Worm (Caenorhabditis elegans) whole organism, young adult: ENCODE results near the gene drap-1.

ENCODE experiments used
- F10E7.11 ChIP-seq: sonication (generic microtip); optimal IDR thresholded peaks from 2 replicates; lab custom pipeline; 2017; ENCODE audit warnings: mild to moderate bottlenecking, missing genetic modification characterization, moderate library complexity, missing compliant biosample characterization
- F37B4.10 ChIP-seq: fragments of 200-800 bp; sonication (Bioruptor generic); IDR thresholded peaks from 2 replicates; pipeline ENCODE4 v1.3.6; 2022; ENCODE audit warnings: missing genetic modification characterization, missing compliant biosample characterization
- F39B2.1 ChIP-seq: fragments of 200-800 bp; sonication (Bioruptor generic); IDR thresholded peaks from 2 replicates; pipeline ENCODE4 v1.3.6; 2022; ENCODE audit warnings: missing genetic modification reagents, missing genetic modification characterization, missing compliant biosample characterization
- F52B5.7 ChIP-seq: sonication (generic microtip); optimal IDR thresholded peaks from 2 replicates; lab custom pipeline; 2016; ENCODE audit warnings: mild to moderate bottlenecking, missing genetic modification characterization, missing compliant biosample characterization
- F57A8.1 ChIP-seq: fragments of 200-800 bp; sonication (Bioruptor generic); optimal IDR thresholded peaks from 2 replicates; lab custom pipeline; 2018; ENCODE audit warnings: mild to moderate bottlenecking, missing genetic modification characterization, moderate library complexity, missing compliant biosample characterization
- F57C9.4 ChIP-seq: sonication (generic microtip); optimal IDR thresholded peaks from 2 replicates; lab custom pipeline; 2017; ENCODE audit warnings: mild to moderate bottlenecking, missing genetic modification characterization, missing compliant biosample characterization
- Y67H2A.10 ChIP-seq: fragments of 200-800 bp; sonication (Bioruptor generic); conservative IDR thresholded peaks from 2 replicates; pipeline ENCODE4 v1.3.6; 2022; ENCODE audit warnings: missing genetic modification reagents, missing genetic modification characterization, missing compliant biosample characterization
- ZK185.1 ChIP-seq: sonication (generic microtip); optimal IDR thresholded peaks from 2 replicates; lab custom pipeline; 2016; ENCODE audit warnings: mild to moderate bottlenecking, missing genetic modification characterization, missing compliant biosample characterization; ENCODE audit not compliant: poor library complexity, severe bottlenecking
- ama-1 ChIP-seq, 3 experiments: fragments of 150-350 bp in 1 of 3; sonication (generic microtip) in 2 of 3; optimal IDR thresholded peaks; 2 replicates each; lab custom pipeline; 2014 to 2018; ENCODE audit warnings: missing biosample characterization in 2 of 3, missing genetic modification characterization in 2 of 3, missing genetic modification reagents in 2 of 3
- atf-7 ChIP-seq: sonication (generic microtip); optimal IDR thresholded peaks from 2 replicates; lab custom pipeline; 2017; ENCODE audit warnings: mild to moderate bottlenecking, missing genetic modification characterization, missing compliant biosample characterization
- bed-2 ChIP-seq: fragments of 200-800 bp; sonication (Bioruptor generic); IDR thresholded peaks from 2 replicates; pipeline ENCODE4 v1.3.6; 2022; ENCODE audit warnings: missing genetic modification reagents, missing genetic modification characterization, missing compliant biosample characterization
- ccch-3 ChIP-seq: fragments of 200-800 bp; sonication (Bioruptor generic); optimal IDR thresholded peaks from 2 replicates; lab custom pipeline; 2018; ENCODE audit warnings: mild to moderate bottlenecking, missing genetic modification characterization, missing compliant biosample characterization
- ceh-91 ChIP-seq: fragments of 200-800 bp; sonication (Bioruptor generic); IDR thresholded peaks from 2 replicates; pipeline ENCODE4 v1.3.6; 2022; ENCODE audit warnings: missing genetic modification reagents, missing genetic modification characterization, missing compliant biosample characterization
- chd-7 ChIP-seq: sonication (generic microtip); optimal IDR thresholded peaks from 2 replicates; lab custom pipeline; 2016; ENCODE audit warnings: mild to moderate bottlenecking, missing genetic modification characterization, moderate library complexity, missing compliant biosample characterization
- die-1 ChIP-seq: sonication (generic microtip); optimal IDR thresholded peaks from 2 replicates; lab custom pipeline; 2016; ENCODE audit warnings: missing genotype, mild to moderate bottlenecking, missing genetic modification characterization, missing compliant biosample characterization
- dpff-1 ChIP-seq: sonication (generic microtip); optimal IDR thresholded peaks from 2 replicates; lab custom pipeline; 2017; ENCODE audit warnings: mild to moderate bottlenecking, missing genetic modification characterization, missing compliant biosample characterization
- efl-1 ChIP-seq: fragments of 150-350 bp; optimal IDR thresholded peaks from 2 replicates; lab custom pipeline; 2014; ENCODE audit warnings: missing biosample characterization, missing genetic modification reagents, missing genetic modification characterization
- ekl-4 ChIP-seq: fragments of 200-800 bp; sonication (Bioruptor generic); IDR thresholded peaks from 2 replicates; pipeline ENCODE4 v1.3.6; 2022; ENCODE audit warnings: missing genetic modification reagents, missing genetic modification characterization, missing compliant biosample characterization
- him-1 ChIP-seq: sonication (generic microtip); optimal IDR thresholded peaks from 2 replicates; lab custom pipeline; 2016; ENCODE audit warnings: missing genotype, missing genetic modification reagents, missing genetic modification characterization, missing compliant biosample characterization
- hmg-20 ChIP-seq: fragments of 200-800 bp; sonication (Bioruptor generic); IDR thresholded peaks from 2 replicates; pipeline ENCODE4 v1.3.6; 2022; ENCODE audit warnings: missing genetic modification reagents, missing genetic modification characterization, missing compliant biosample characterization
- lag-1 ChIP-seq: fragments of 200-800 bp; sonication (Bioruptor generic); IDR thresholded peaks from 2 replicates; pipeline ENCODE4 v1.3.6; 2022; ENCODE audit warnings: missing genetic modification reagents, missing genetic modification characterization, missing compliant biosample characterization
- lin-40 ChIP-seq: sonication (generic microtip); optimal IDR thresholded peaks from 2 replicates; lab custom pipeline; 2016; ENCODE audit warnings: missing genetic modification characterization, mild to moderate bottlenecking, missing compliant biosample characterization, missing genotype, missing genetic modification reagents
- madf-3 ChIP-seq: fragments of 200-800 bp; sonication (Bioruptor generic); IDR thresholded peaks from 2 replicates; pipeline ENCODE4 v1.3.6; 2022; ENCODE audit warnings: missing genetic modification reagents, missing genetic modification characterization, missing compliant biosample characterization
- mes-4 ChIP-seq: sonication (generic microtip); optimal IDR thresholded peaks from 2 replicates; lab custom pipeline; 2016; ENCODE audit warnings: missing genotype, missing genetic modification characterization, missing compliant biosample characterization
- nfyb-1 ChIP-seq: fragments of 200-800 bp; sonication (Bioruptor generic); IDR thresholded peaks from 2 replicates; pipeline ENCODE4 v1.3.6; 2022; ENCODE audit warnings: missing genetic modification reagents, missing genetic modification characterization, missing compliant biosample characterization
- pha-4 ChIP-seq: fragments of 150-350 bp; sonication (generic microtip); optimal IDR thresholded peaks from 2 replicates; lab custom pipeline; 2014; ENCODE audit warnings: missing biosample characterization, missing genetic modification reagents, missing genetic modification characterization
- rec-8 ChIP-seq, 2 experiments: sonication (generic microtip); optimal IDR thresholded peaks; 2 replicates each; lab custom pipeline; 2016; ENCODE audit warnings: mild to moderate bottlenecking in 2 of 2, missing genetic modification characterization in 2 of 2, missing genetic modification reagents in 2 of 2, missing genotype in 2 of 2, missing biosample characterization in 1 of 2, missing compliant biosample characterization in 1 of 2, moderate library complexity in 1 of 2
- repo-1 ChIP-seq: sonication (generic microtip); optimal IDR thresholded peaks from 2 replicates; lab custom pipeline; 2017; ENCODE audit warnings: mild to moderate bottlenecking, missing genetic modification characterization, missing compliant biosample characterization
- sea-2 ChIP-seq: fragments of 200-800 bp; sonication (Bioruptor generic); IDR thresholded peaks from 2 replicates; pipeline ENCODE4 v1.3.6; 2022; ENCODE audit warnings: missing genetic modification characterization, missing compliant biosample characterization
- snpc-1.1 ChIP-seq: sonication (generic microtip); optimal IDR thresholded peaks from 2 replicates; lab custom pipeline; 2017; ENCODE audit warnings: missing genetic modification characterization, mild to moderate bottlenecking, missing compliant biosample characterization, antibody characterized with exemption, moderate library complexity, missing genotype, missing genetic modification reagents; ENCODE audit not compliant: insufficient read depth
- snpc-3.4 ChIP-seq: sonication (generic microtip); optimal IDR thresholded peaks from 2 replicates; lab custom pipeline; 2017; ENCODE audit warnings: missing genetic modification characterization, mild to moderate bottlenecking, missing compliant biosample characterization, antibody characterized with exemption, moderate library complexity, missing genotype, missing genetic modification reagents
- snpc-4 ChIP-seq, 5 experiments: fragments of 150-350 bp in 1 of 5; sonication (generic microtip) in 4 of 5; optimal IDR thresholded peaks; 2 replicates each; lab custom pipeline; 2014 to 2018; ENCODE audit warnings: missing genetic modification characterization in 5 of 5, missing biosample characterization in 3 of 5, antibody characterized with exemption in 2 of 5, mild to moderate bottlenecking in 2 of 5, missing compliant biosample characterization in 2 of 5, missing genotype in 2 of 5, moderate library complexity in 2 of 5, missing genetic modification reagents in 1 of 5
- sptf-2 ChIP-seq: fragments of 200-800 bp; sonication (Bioruptor generic); optimal IDR thresholded peaks from 2 replicates; lab custom pipeline; 2018; ENCODE audit warnings: mild to moderate bottlenecking, missing genetic modification characterization, missing compliant biosample characterization
- tbx-9 ChIP-seq: sonication (generic microtip); optimal IDR thresholded peaks from 2 replicates; lab custom pipeline; 2016; ENCODE audit warnings: borderline replicate concordance, missing genetic modification characterization, inconsistent platforms, missing compliant biosample characterization
- unc-130 ChIP-seq: sonication (generic microtip); optimal IDR thresholded peaks from 2 replicates; lab custom pipeline; 2016; ENCODE audit warnings: missing genetic modification reagents, missing genetic modification characterization, missing compliant biosample characterization
- zfh-2 ChIP-seq: fragments of 200-800 bp; sonication (Bioruptor generic); conservative IDR thresholded peaks from 2 replicates; pipeline ENCODE4 v1.3.6; 2022; ENCODE audit warnings: missing genetic modification reagents, missing genetic modification characterization, missing compliant biosample characterization
- zim-3 ChIP-seq: sonication (generic microtip); optimal IDR thresholded peaks from 2 replicates; lab custom pipeline; 2017; ENCODE audit warnings: mild to moderate bottlenecking, missing genetic modification characterization, moderate library complexity, missing compliant biosample characterization
- ztf-18 ChIP-seq: sonication (generic microtip); optimal IDR thresholded peaks from 2 replicates; lab custom pipeline; 2016; ENCODE audit warnings: missing genotype, mild to moderate bottlenecking, missing genetic modification characterization, missing compliant biosample characterization
- ztf-25 ChIP-seq: fragments of 200-800 bp; sonication (Bioruptor generic); IDR thresholded peaks from 2 replicates; pipeline ENCODE4 v1.3.6; 2022; ENCODE audit warnings: missing genetic modification reagents, missing genetic modification characterization, missing compliant biosample characterization
- ztf-26 ChIP-seq: sonication (generic microtip); optimal IDR thresholded peaks from 2 replicates; lab custom pipeline; 2017; ENCODE audit warnings: missing genetic modification characterization, missing compliant biosample characterization

drap-1 gene

ce11 chrV:9730743-9731706, 1.1 kb downstream of the drap-1 start (continued):
- peak; percentile 74; the same call in 1 of the 2 replicates for TF ChIP-seq sea-2 (GFP tag; lab: Robert Waterston, UW)
- peak; percentile 21 for TF ChIP-seq F57A8.1 (GFP tag; lab: Kevin White, UChicago)
- peak; percentile 55 for TF ChIP-seq snpc-4 (GFP tag; optimal IDR thresholded peaks at IDR 0.05; lab: Kevin White, UChicago)
- TF ChIP-seq snpc-4 (tag; optimal IDR thresholded peaks at IDR 0.05; lab: Kevin White, UChicago) = peak; percentile 42 to 79 (median 78)
- TF ChIP-seq, all 124 proteins: peak for 73

DNA sequence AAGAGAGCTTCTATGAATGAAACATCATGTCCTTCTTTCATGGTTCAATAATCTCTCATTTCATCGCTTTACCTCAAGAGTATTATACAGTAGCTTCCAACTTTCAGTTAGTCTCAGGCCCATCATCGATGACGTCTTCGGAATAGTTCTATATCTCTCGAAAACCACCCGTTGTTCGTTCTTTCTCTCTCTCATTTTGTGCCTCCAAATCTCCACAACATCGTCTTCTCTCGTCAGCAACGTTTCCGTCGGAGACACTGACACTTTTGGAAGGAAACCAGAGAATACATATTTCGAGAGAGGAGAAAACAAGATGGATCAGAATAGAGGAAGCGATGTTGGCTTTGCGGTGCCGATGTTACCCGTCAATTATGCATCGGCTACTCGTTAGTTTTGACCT, 1.9 kb downstream of the drap-1 start:
- TF ChIP-seq ama-1 (optimal IDR thresholded peaks at IDR 0.05; lab: Kevin White, UChicago) (peak; percentile 52), ama-1 (GFP tag; optimal IDR thresholded peaks at IDR 0.05; lab: Kevin White, UChicago) (no peak), nfyb-1 (GFP tag; lab: Robert Waterston, UW) (peak; percentile 31; the same call in 1 of the 2 replicates), hmg-20 (GFP tag; lab: Robert Waterston, UW) (0 out of 2 replicates have a peak, but pooled peaks have one; percentile 4), bed-2 (GFP tag; lab: Robert Waterston, UW) (no peak), zim-3 (tag; lab: Kevin White, UChicago) (peak; percentile 1)

ce11 chrV:9733920-9734454, 4.1 kb downstream of the drap-1 start, which contains the start of gene cal-7:
Gene cal-7, plus strand, starts transcription at chrV:9734103.
- peak; percentile 18 for TF ChIP-seq lin-40 (tag; lab: Kevin White, UChicago)
- TF ChIP-seq ztf-18 (tag; lab: Kevin White, UChicago) = no peak
- TF ChIP-seq efl-1 (GFP tag; lab: Kevin White, UChicago) = no peak
- TF ChIP-seq tbx-9 (tag; lab: Kevin White, UChicago) = no peak
- no peak for TF ChIP-seq pha-4
- peak; percentile 24 for TF ChIP-seq chd-7 (tag; lab: Kevin White, UChicago)
- no peak for TF ChIP-seq snpc-1.1 (tag; lab: Kevin White, UChicago)
- TF ChIP-seq F52B5.7 (tag; lab: Kevin White, UChicago) = no peak
- TF ChIP-seq F37B4.10 (GFP tag; lab: Robert Waterston, UW) = no peak
- TF ChIP-seq ceh-91 (GFP tag; lab: Robert Waterston, UW) = 0 out of 2 replicates have a peak, but pooled peaks have one; percentile 11
- TF ChIP-seq dpff-1 (tag; lab: Kevin White, UChicago) = peak; percentile 3
- TF ChIP-seq lag-1 (GFP tag; lab: Robert Waterston, UW) = no peak
- no peak for TF ChIP-seq Y67H2A.10 (GFP tag; lab: Robert Waterston, UW)
- no peak for TF ChIP-seq die-1 (tag; lab: Kevin White, UChicago)
- TF ChIP-seq unc-130 = no peak
- TF ChIP-seq mes-4 (tag; lab: Kevin White, UChicago) = no peak
- no peak for TF ChIP-seq zfh-2 (GFP tag; lab: Robert Waterston, UW)
- peak; percentile 53 for TF ChIP-seq repo-1 (tag; lab: Kevin White, UChicago)
- no peak for TF ChIP-seq him-1 (tag; lab: Kevin White, UChicago)
- no peak for TF ChIP-seq sptf-2 (GFP tag; lab: Kevin White, UChicago)
- no peak for TF ChIP-seq ccch-3 (GFP tag; lab: Kevin White, UChicago)
- no peak for TF ChIP-seq madf-3 (GFP tag; lab: Robert Waterston, UW)
- TF ChIP-seq ztf-25 = no peak
- TF ChIP-seq ZK185.1 = peak; percentile 15
- TF ChIP-seq F39B2.1 (GFP tag; lab: Robert Waterston, UW) = no peak
- TF ChIP-seq ztf-26 (tag; lab: Kevin White, UChicago) = peak; percentile 55
- no peak for TF ChIP-seq F10E7.11 (tag; lab: Kevin White, UChicago)
- TF ChIP-seq atf-7 (tag; lab: Kevin White, UChicago) = no peak
- no peak for TF ChIP-seq rec-8 (tag; optimal IDR thresholded peaks at IDR 0.05; lab: Kevin White, UChicago)
- TF ChIP-seq F57C9.4 (tag; lab: Kevin White, UChicago) = no peak
- no peak for TF ChIP-seq ama-1 (optimal IDR thresholded peaks at IDR 0.05; lab: Kevin White, UChicago)
- TF ChIP-seq ama-1 (GFP tag; optimal IDR thresholded peaks at IDR 0.05; lab: Kevin White, UChicago) = peak in 1 of 2 experiments; percentile 61
- no peak for TF ChIP-seq snpc-3.4 (tag; lab: Kevin White, UChicago)
- 0 out of 2 replicates have a peak, but pooled peaks have one; percentile 29 for TF ChIP-seq ekl-4 (GFP tag; lab: Robert Waterston, UW)
